Fruit fly (Drosophila melanogaster) whole organism, embryonic: ENCODE results near the gene AANATL7.

Experiments used
- Awh ChIP-seq: fragments of 200-800 bp; sonication (Bioruptor generic); IDR thresholded peaks from 2 replicates; pipeline ENCODE4, ENCODE4 v1.3.6; 2022; ENCODE audit warnings: missing biosample characterization, missing genetic modification characterization
- B-H1 ChIP-seq: fragments of 200-800 bp; sonication (Bioruptor generic); IDR thresholded peaks from 3 replicates; pipeline ENCODE4 v1.3.6; 2022; ENCODE audit warnings: missing biosample characterization, missing genetic modification characterization
- CG10267 ChIP-seq: fragments of 200-800 bp; sonication (Bioruptor generic); optimal IDR thresholded peaks from 2 replicates; lab custom pipeline; 2018; ENCODE audit warnings: missing biosample characterization, mild to moderate bottlenecking, missing genetic modification characterization, moderate library complexity
- CG10565 ChIP-seq: fragments of 200-800 bp; sonication (Bioruptor generic); optimal IDR thresholded peaks from 3 replicates; lab custom pipeline; 2016; ENCODE audit warnings: missing biosample characterization, mild to moderate bottlenecking, missing genetic modification characterization
- CG10959 ChIP-seq: fragments of 200-800 bp; sonication (Bioruptor generic); IDR thresholded peaks from 2 replicates; pipeline ENCODE4 v1.3.6; 2022; ENCODE audit warnings: missing biosample characterization, missing genetic modification characterization
- CG10979 ChIP-seq: fragments of 200-800 bp; sonication (Bioruptor generic); optimal IDR thresholded peaks from 2 replicates; lab custom pipeline; 2018; ENCODE audit warnings: missing biosample characterization, mild to moderate bottlenecking, missing genetic modification characterization, moderate library complexity
- CG11695 ChIP-seq: fragments of 200-800 bp; sonication (Bioruptor generic); IDR thresholded peaks from 3 replicates; pipeline ENCODE4 v1.3.6; 2022; ENCODE audit warnings: missing biosample characterization, missing genetic modification characterization
- CG11723 ChIP-seq: fragments of 200-800 bp; sonication (Bioruptor generic); optimal IDR thresholded peaks from 2 replicates; lab custom pipeline; 2017; ENCODE audit warnings: missing biosample characterization, mild to moderate bottlenecking, missing genetic modification characterization
- CG12104 ChIP-seq: fragments of 200-800 bp; sonication (Bioruptor generic); optimal IDR thresholded peaks from 3 replicates; lab custom pipeline; 2016; ENCODE audit warnings: missing biosample characterization, missing genetic modification characterization
- CG12155 ChIP-seq: fragments of 200-800 bp; sonication (Bioruptor generic); optimal IDR thresholded peaks from 3 replicates; lab custom pipeline; 2016; ENCODE audit warnings: missing biosample characterization, missing genetic modification characterization
- CG1233 ChIP-seq: fragments of 200-800 bp; sonication (Bioruptor generic); optimal IDR thresholded peaks from 4 replicates; lab custom pipeline; 2018; ENCODE audit warnings: missing biosample characterization, mild to moderate bottlenecking, missing genetic modification characterization
- CG13775 ChIP-seq: fragments of 200-800 bp; sonication (Bioruptor generic); optimal IDR thresholded peaks from 3 replicates; lab custom pipeline; 2017; ENCODE audit warnings: missing biosample characterization, mild to moderate bottlenecking, missing genetic modification characterization
- CG14014 ChIP-seq: fragments of 200-800 bp; sonication (Bioruptor generic); IDR thresholded peaks from 2 replicates; pipeline ENCODE4 v1.3.6; 2022; ENCODE audit warnings: missing biosample characterization, missing genetic modification characterization
- CG17612 ChIP-seq: fragments of 200-800 bp; sonication (Bioruptor generic); IDR thresholded peaks from 2 replicates; pipeline ENCODE4 v1.3.6; 2022; ENCODE audit warnings: missing biosample characterization, missing genetic modification characterization
- CG18262 ChIP-seq: fragments of 200-800 bp; optimal IDR thresholded peaks from 3 replicates; lab custom pipeline; 2019; ENCODE audit warnings: missing biosample characterization, mild to moderate bottlenecking, missing genetic modification characterization, moderate library complexity
- CG31388 ChIP-seq: fragments of 200-800 bp; sonication (Bioruptor generic); optimal IDR thresholded peaks from 2 replicates; lab custom pipeline; 2016; ENCODE audit warnings: missing biosample characterization, missing genetic modification characterization
- CG3281 ChIP-seq: fragments of 200-800 bp; sonication (Bioruptor generic); optimal IDR thresholded peaks from 3 replicates; lab custom pipeline; 2017; ENCODE audit warnings: missing biosample characterization, mild to moderate bottlenecking, missing genetic modification characterization
- CG6791 ChIP-seq: fragments of 200-800 bp; sonication (Bioruptor generic); IDR thresholded peaks from 3 replicates; pipeline ENCODE4 v1.3.6; 2022; ENCODE audit warnings: missing biosample characterization, missing genetic modification characterization; ENCODE audit not compliant: partially characterized antibody
- CG6813 ChIP-seq: fragments of 200-800 bp; sonication (Bioruptor generic); optimal IDR thresholded peaks from 2 replicates; lab custom pipeline; 2017; ENCODE audit warnings: missing biosample characterization, missing genetic modification characterization, mild to moderate bottlenecking, moderate library complexity, missing genetic modification reagents
- CG7357 ChIP-seq: fragments of 200-800 bp; sonication (Bioruptor generic); IDR thresholded peaks from 3 replicates; pipeline ENCODE4 v1.3.6; 2022; ENCODE audit warnings: missing biosample characterization, missing genetic modification characterization
- CG7556 ChIP-seq: fragments of 200-800 bp; sonication (Bioruptor generic); optimal IDR thresholded peaks from 2 replicates; lab custom pipeline; 2017; ENCODE audit warnings: missing biosample characterization, mild to moderate bottlenecking, missing genetic modification characterization
- CG9727 ChIP-seq: fragments of 200-800 bp; sonication (Bioruptor generic); optimal IDR thresholded peaks from 3 replicates; lab custom pipeline; 2017; ENCODE audit warnings: missing biosample characterization, mild to moderate bottlenecking, missing genetic modification characterization
- CTCF ChIP-seq: fragments of 200-800 bp; sonication (Bioruptor generic); optimal IDR thresholded peaks from 2 replicates; lab custom pipeline; 2017; ENCODE audit warnings: missing biosample characterization, mild to moderate bottlenecking, missing genetic modification characterization, moderate library complexity
- CrebB ChIP-seq: fragments of 200-800 bp; sonication (Bioruptor generic); optimal IDR thresholded peaks from 3 replicates; lab custom pipeline; 2018; ENCODE audit warnings: missing biosample characterization, mild to moderate bottlenecking, missing genetic modification characterization
- Dip2 ChIP-seq: fragments of 200-800 bp; sonication (Bioruptor generic); IDR thresholded peaks from 2 replicates; pipeline ENCODE4 v1.3.6; 2022; ENCODE audit warnings: missing biosample characterization, missing genetic modification characterization
- Drgx ChIP-seq: fragments of 200-800 bp; sonication (Bioruptor generic); IDR thresholded peaks from 2 replicates; pipeline ENCODE4 v1.3.6; 2022; ENCODE audit warnings: missing biosample characterization, missing genetic modification characterization
- Ets65A ChIP-seq: fragments of 200-800 bp; sonication (Bioruptor generic); peaks from one replicate; lab custom pipeline; 2016; ENCODE audit warnings: missing biosample characterization, missing genetic modification characterization
- Ets97D ChIP-seq: fragments of 200-800 bp; sonication (Bioruptor generic); optimal IDR thresholded peaks from 3 replicates; lab custom pipeline; 2016; ENCODE audit warnings: missing biosample characterization, missing genetic modification characterization
- Kr ChIP-seq: fragments of 200-800 bp; sonication (Bioruptor generic); optimal IDR thresholded peaks from 2 replicates; lab custom pipeline; 2017; ENCODE audit warnings: missing biosample characterization, mild to moderate bottlenecking, missing genetic modification characterization
- Mad ChIP-seq: fragments of 200-800 bp; sonication (Bioruptor generic); optimal IDR thresholded peaks from 2 replicates; lab custom pipeline; 2016; ENCODE audit warnings: missing biosample characterization, missing genetic modification characterization
- NC2β ChIP-seq: fragments of 200-800 bp; sonication (Bioruptor generic); optimal IDR thresholded peaks from 2 replicates; lab custom pipeline; 2016; ENCODE audit warnings: missing biosample characterization, missing genetic modification characterization
- Opbp ChIP-seq: fragments of 200-800 bp; sonication (Bioruptor generic); IDR thresholded peaks from 3 replicates; pipeline ENCODE4 v1.3.6; 2022; ENCODE audit warnings: missing biosample characterization, missing genetic modification characterization; ENCODE audit not compliant: partially characterized antibody
- ab ChIP-seq: fragments of 200-800 bp; sonication (Bioruptor generic); optimal IDR thresholded peaks from 2 replicates; lab custom pipeline; 2016; ENCODE audit warnings: missing biosample characterization, missing genetic modification characterization
- ato ChIP-seq: fragments of 200-800 bp; sonication (Bioruptor generic); IDR thresholded peaks from 2 replicates; pipeline ENCODE4 v1.3.6; 2022; ENCODE audit warnings: missing biosample characterization, missing genetic modification characterization; ENCODE audit not compliant: partially characterized antibody
- bigmax ChIP-seq: fragments of 200-800 bp; sonication (Bioruptor generic); optimal IDR thresholded peaks from 2 replicates; lab custom pipeline; 2018; ENCODE audit warnings: missing biosample characterization, mild to moderate bottlenecking, missing genetic modification characterization
- corto ChIP-seq: fragments of 200-800 bp; sonication (Bioruptor generic); optimal IDR thresholded peaks from 2 replicates; lab custom pipeline; 2016; ENCODE audit warnings: missing biosample characterization, mild to moderate bottlenecking, missing genetic modification characterization, moderate library complexity
- crc ChIP-seq: fragments of 200-800 bp; sonication (Bioruptor generic); optimal IDR thresholded peaks from 2 replicates; lab custom pipeline; 2016; ENCODE audit warnings: missing biosample characterization, missing genetic modification characterization
- da ChIP-seq: fragments of 200-800 bp; sonication (Bioruptor generic); optimal IDR thresholded peaks from 2 replicates; lab custom pipeline; 2016; ENCODE audit warnings: missing biosample characterization, missing genetic modification characterization
- dm ChIP-seq: fragments of 200-800 bp; sonication (Bioruptor generic); optimal IDR thresholded peaks from 3 replicates; lab custom pipeline; 2016; ENCODE audit warnings: missing biosample characterization, missing genetic modification characterization
- fd64A ChIP-seq: fragments of 200-800 bp; sonication (Bioruptor generic); optimal IDR thresholded peaks from 3 replicates; lab custom pipeline; 2018; ENCODE audit warnings: missing biosample characterization, mild to moderate bottlenecking, missing genetic modification characterization
- gfzf ChIP-seq: fragments of 200-800 bp; sonication (Bioruptor generic); optimal IDR thresholded peaks from 2 replicates; lab custom pipeline; 2016; ENCODE audit warnings: missing biosample characterization, mild to moderate bottlenecking, missing genetic modification characterization, moderate library complexity
- gt ChIP-seq: fragments of 200-800 bp; sonication (Bioruptor generic); IDR thresholded peaks from 2 replicates; pipeline ENCODE4 v1.3.6; 2022; ENCODE audit warnings: missing biosample characterization, missing genetic modification characterization
- kay ChIP-seq: fragments of 200-800 bp; sonication (Bioruptor generic); optimal IDR thresholded peaks from 2 replicates; lab custom pipeline; 2016; ENCODE audit warnings: missing biosample characterization, missing genetic modification characterization
- knrl ChIP-seq: fragments of 200-800 bp; sonication (Bioruptor generic); IDR thresholded peaks from 3 replicates; pipeline ENCODE4 v1.3.6; 2022; ENCODE audit warnings: missing biosample characterization, missing genetic modification characterization; ENCODE audit not compliant: partially characterized antibody
- lola ChIP-seq, 3 experiments: fragments of >200 bp in 2 of 3; fragments of 200-800 bp in 1 of 3; sonication (Bioruptor generic) in 1 of 3; optimal IDR thresholded peaks; 2 replicates each; lab custom pipeline; 2017 to 2019; ENCODE audit warnings: missing biosample characterization in 3 of 3, missing genetic modification characterization in 3 of 3, mild to moderate bottlenecking in 1 of 3, moderate library complexity in 1 of 3
- luna ChIP-seq: fragments of 200-800 bp; sonication (Bioruptor generic); optimal IDR thresholded peaks from 2 replicates; lab custom pipeline; 2016; ENCODE audit warnings: missing biosample characterization, missing genetic modification characterization
- oc ChIP-seq: fragments of 200-800 bp; sonication (Bioruptor generic); optimal IDR thresholded peaks from 2 replicates; lab custom pipeline; 2018; ENCODE audit warnings: missing biosample characterization, mild to moderate bottlenecking, missing genetic modification characterization, moderate library complexity
- pita ChIP-seq: fragments of 200-800 bp; sonication (Bioruptor generic); optimal IDR thresholded peaks from 2 replicates; lab custom pipeline; 2017; ENCODE audit warnings: missing biosample characterization, mild to moderate bottlenecking, missing genetic modification characterization
- sens ChIP-seq: fragments of 200-800 bp; sonication (Bioruptor generic); peaks from one replicate; lab custom pipeline; 2016; ENCODE audit warnings: missing biosample characterization, missing genetic modification characterization
- sens-2 ChIP-seq: fragments of 200-800 bp; sonication (Bioruptor generic); IDR thresholded peaks from 2 replicates; pipeline ENCODE4 v1.3.6; 2022; ENCODE audit warnings: missing biosample characterization, missing genetic modification characterization
- vvl ChIP-seq: fragments of 200-800 bp; sonication (Bioruptor generic); IDR thresholded peaks from 2 replicates; pipeline ENCODE4 v1.3.6; 2022; ENCODE audit warnings: missing biosample characterization, missing genetic modification characterization
- zfh1 ChIP-seq: fragments of 200-800 bp; sonication (Bioruptor generic); IDR thresholded peaks from 3 replicates; pipeline ENCODE4 v1.3.6; 2022; ENCODE audit warnings: missing biosample characterization, missing genetic modification characterization

The AANATL7 gene

DNA sequence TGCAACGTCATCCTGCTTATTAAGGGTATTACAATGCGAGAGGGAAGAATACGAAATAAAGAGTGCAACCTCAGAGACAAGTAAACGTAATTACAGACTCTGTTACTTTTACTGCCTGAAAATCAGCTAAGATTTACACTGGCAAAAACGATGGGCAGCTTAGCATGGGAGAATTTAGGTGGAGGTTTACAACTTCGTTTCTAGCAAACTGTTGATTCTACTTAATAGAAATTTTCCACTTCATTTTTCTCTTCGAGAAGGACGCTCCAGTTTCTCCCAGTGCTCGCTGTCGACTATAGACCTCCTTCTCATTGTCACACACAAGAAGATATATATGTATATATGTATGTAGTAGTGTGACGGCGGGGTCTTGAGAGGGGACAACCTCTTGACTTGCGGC lies 44.6 kb upstream of the AANATL7 start (continued):
- TF ChIP-seq dm (no peak), CrebB (no peak), gfzf (GFP tag; lab: Kevin White, UChicago) (no peak), CG10959 (0 out of 2 replicates have a peak, but pooled peaks have one; percentile 25), crc (GFP tag; lab: Kevin White, UChicago) (no peak), CG31388 (GFP tag; lab: Kevin White, UChicago) (no peak), fd64A (GFP tag; lab: Kevin White, UChicago) (no peak), Dip2 (no peak), NC2β (no peak), Opbp (GFP tag; lab: Robert Waterston, UW) (no peak), pita (GFP tag; lab: Kevin White, UChicago) (no peak), CG11723 (no peak), CG1233 (no peak), CG12155 (peak; percentile 13), CG6791 (GFP tag; lab: Robert Waterston, UW) (no peak), CTCF (GFP tag; lab: Kevin White, UChicago) (no peak), CG9727 (GFP tag; lab: Kevin White, UChicago) (no peak), CG3281 (GFP tag; lab: Kevin White, UChicago) (no peak), luna (GFP tag; lab: Kevin White, UChicago) (no peak), CG10979 (tag; lab: Kevin White, UChicago) (peak; percentile 31), corto (no peak), CG12104 (no peak), kay (GFP tag; lab: Kevin White, UChicago) (no peak), vvl (peak; percentile 63), CG11695 (GFP tag; lab: Robert Waterston, UW) (0 out of 3 replicates have a peak, but pooled peaks have one; percentile 32), CG14014 (GFP tag; lab: Robert Waterston, UW) (peak; percentile 46; the same call in 1 of the 2 replicates), lola (GFP tag; optimal IDR thresholded peaks at IDR 0.05; lab: Kevin White, UChicago) (peak in 1 of 3 experiments; percentile 23), Kr (GFP tag; lab: Kevin White, UChicago) (no peak), sens (peak; percentile 68), gt (GFP tag; lab: Robert Waterston, UW) (no peak), oc (tag; lab: Kevin White, UChicago) (peak; percentile 3), sens-2 (GFP tag; lab: Robert Waterston, UW) (no peak), da (GFP tag; lab: Kevin White, UChicago) (no peak), CG18262 (peak; percentile 50), CG17612 (GFP tag; lab: Robert Waterston, UW) (no peak), ato (no peak), CG7556 (GFP tag; lab: Kevin White, UChicago) (peak; percentile 11), CG10267 (tag; lab: Kevin White, UChicago) (no peak), zfh1 (GFP tag; lab: Robert Waterston, UW) (peak; percentile 65; the same call in 2 of the 3 replicates), Ets65A (GFP tag; lab: Kevin White, UChicago) (peak; percentile 59), CG10565 (GFP tag; lab: Kevin White, UChicago) (no peak), CG13775 (GFP tag; lab: Kevin White, UChicago) (no peak), knrl (GFP tag; lab: Robert Waterston, UW) (no peak), Awh (GFP tag; lab: Robert Waterston, UW) (peak; percentile 52), Ets97D (no peak), Drgx (GFP tag; lab: Robert Waterston, UW) (peak; percentile 77), Mad (no peak), CG7357 (GFP tag; lab: Robert Waterston, UW) (no peak), CG6813 (GFP tag; lab: Kevin White, UChicago) (no peak), ab (GFP tag; lab: Kevin White, UChicago) (peak; percentile 2), B-H1 (GFP tag; lab: Robert Waterston, UW) (no peak), bigmax (GFP tag; lab: Kevin White, UChicago) (no peak)
